Worm (Caenorhabditis elegans) whole organism, mixed stage, embryonic: ENCODE measurements around the gene nhr-254.

Experiments
- M03D4.4 ChIP-seq: sonication (generic microtip); optimal IDR thresholded peaks from 2 replicates; lab custom pipeline; 2017; ENCODE audit warnings: mild to moderate bottlenecking, missing genetic modification characterization, missing compliant biosample characterization
- bed-3 ChIP-seq: fragments of 200-800 bp; sonication (Bioruptor generic); optimal IDR thresholded peaks from 3 replicates; lab custom pipeline; 2018; ENCODE audit warnings: mild to moderate bottlenecking, missing genetic modification characterization, moderate library complexity, missing compliant biosample characterization
- blmp-1 ChIP-seq: fragments of 150-350 bp; optimal IDR thresholded peaks from 2 replicates; lab custom pipeline; 2014; ENCODE audit warnings: missing biosample characterization, missing genetic modification characterization
- ceh-39 ChIP-seq: fragments of 150-350 bp; optimal IDR thresholded peaks from 2 replicates; lab custom pipeline; 2014; ENCODE audit warnings: missing biosample characterization, missing genetic modification characterization
- ceh-43 ChIP-seq: fragments of 200-800 bp; sonication (Bioruptor generic); optimal IDR thresholded peaks from 2 replicates; lab custom pipeline; 2018; ENCODE audit warnings: mild to moderate bottlenecking, missing genetic modification characterization, moderate library complexity, missing compliant biosample characterization
- ceh-83 ChIP-seq: fragments of 200-800 bp; sonication (Bioruptor generic); optimal IDR thresholded peaks from 2 replicates; lab custom pipeline; 2018; ENCODE audit warnings: mild to moderate bottlenecking, missing genetic modification characterization, missing compliant biosample characterization
- ces-1 ChIP-seq: fragments of 150-350 bp; optimal IDR thresholded peaks from 2 replicates; lab custom pipeline; 2014; ENCODE audit warnings: missing biosample characterization, missing genetic modification reagents, missing genetic modification characterization
- cnd-1 ChIP-seq: fragments of 200-800 bp; sonication (Bioruptor generic); optimal IDR thresholded peaks from 2 replicates; lab custom pipeline; 2018; ENCODE audit warnings: mild to moderate bottlenecking, missing genetic modification characterization, missing compliant biosample characterization
- drap-1 ChIP-seq: fragments of 200-800 bp; sonication (Bioruptor generic); optimal IDR thresholded peaks from 3 replicates; lab custom pipeline; 2018; ENCODE audit warnings: mild to moderate bottlenecking, missing genetic modification characterization, missing compliant biosample characterization
- elt-1 ChIP-seq: sonication (generic microtip); optimal IDR thresholded peaks from 2 replicates; lab custom pipeline; 2017; ENCODE audit warnings: missing genetic modification characterization, mild to moderate bottlenecking, missing compliant biosample characterization, antibody characterized with exemption, moderate library complexity, borderline replicate concordance; ENCODE audit not compliant: insufficient read depth
- hlh-1 ChIP-seq: fragments of 150-350 bp; optimal IDR thresholded peaks from 2 replicates; lab custom pipeline; 2014; ENCODE audit warnings: missing biosample characterization, missing genetic modification reagents, missing genetic modification characterization
- lin-13 ChIP-seq: fragments of 150-350 bp; optimal IDR thresholded peaks from 2 replicates; lab custom pipeline; 2014; ENCODE audit warnings: missing biosample characterization, missing genetic modification characterization
- lin-32 ChIP-seq: fragments of 200-800 bp; sonication (Bioruptor generic); optimal IDR thresholded peaks from 2 replicates; lab custom pipeline; 2018; ENCODE audit warnings: mild to moderate bottlenecking, missing genetic modification characterization, missing compliant biosample characterization
- lsy-2 ChIP-seq: fragments of 150-350 bp; optimal IDR thresholded peaks from 2 replicates; lab custom pipeline; 2014; ENCODE audit warnings: missing biosample characterization, missing genetic modification characterization
- mab-5 ChIP-seq: fragments of 150-350 bp; optimal IDR thresholded peaks from 2 replicates; lab custom pipeline; 2014; ENCODE audit warnings: missing biosample characterization, missing genetic modification characterization
- mep-1 ChIP-seq: fragments of 150-350 bp; optimal IDR thresholded peaks from 2 replicates; lab custom pipeline; 2017; ENCODE audit warnings: missing biosample characterization, missing genetic modification reagents, missing genetic modification characterization, inconsistent platforms
- mls-2 ChIP-seq: sonication (generic microtip); optimal IDR thresholded peaks from 2 replicates; lab custom pipeline; 2016; ENCODE audit warnings: mild to moderate bottlenecking, missing genetic modification characterization, moderate library complexity, missing compliant biosample characterization
- nhr-12 ChIP-seq: fragments of 150-350 bp; optimal IDR thresholded peaks from 2 replicates; lab custom pipeline; 2014; ENCODE audit warnings: missing biosample characterization, missing genetic modification characterization
- nhr-2 ChIP-seq: fragments of 150-350 bp; optimal IDR thresholded peaks from 2 replicates; lab custom pipeline; 2014; ENCODE audit warnings: missing biosample characterization, missing genetic modification characterization
- nhr-237 ChIP-seq: fragments of 150-350 bp; optimal IDR thresholded peaks from 2 replicates; lab custom pipeline; 2014; ENCODE audit warnings: missing biosample characterization, missing genetic modification characterization
- nhr-76 ChIP-seq: sonication (generic microtip); optimal IDR thresholded peaks from 2 replicates; lab custom pipeline; 2017; ENCODE audit warnings: missing biosample characterization, missing genetic modification characterization
- pha-4 ChIP-seq: fragments of 150-350 bp; optimal IDR thresholded peaks from 2 replicates; lab custom pipeline; 2018; ENCODE audit warnings: missing biosample characterization, missing genetic modification reagents, missing genetic modification characterization
- sem-2 ChIP-seq: fragments of 200-800 bp; sonication (Bioruptor generic); optimal IDR thresholded peaks from 2 replicates; lab custom pipeline; 2018; ENCODE audit warnings: mild to moderate bottlenecking, missing genetic modification characterization, missing compliant biosample characterization
- snpc-4 ChIP-seq: fragments of 150-350 bp; optimal IDR thresholded peaks from 2 replicates; lab custom pipeline; 2014; ENCODE audit warnings: missing biosample characterization, missing genetic modification characterization
- sptf-1 ChIP-seq: sonication (generic microtip); optimal IDR thresholded peaks from 2 replicates; lab custom pipeline; 2017; ENCODE audit warnings: mild to moderate bottlenecking, missing genetic modification characterization, moderate library complexity, missing compliant biosample characterization
- tbx-8 ChIP-seq: fragments of 200-800 bp; sonication (Bioruptor generic); optimal IDR thresholded peaks from 2 replicates; lab custom pipeline; 2018; ENCODE audit warnings: mild to moderate bottlenecking, missing genetic modification characterization, moderate library complexity, missing compliant biosample characterization
- unc-120 ChIP-seq: sonication (generic microtip); optimal IDR thresholded peaks from 2 replicates; lab custom pipeline; 2017; ENCODE audit warnings: missing genetic modification characterization, missing compliant biosample characterization; ENCODE audit not compliant: poor library complexity, severe bottlenecking
- unc-39 ChIP-seq: fragments of 150-350 bp; optimal IDR thresholded peaks from 2 replicates; lab custom pipeline; 2014; ENCODE audit warnings: missing biosample characterization, missing genetic modification characterization
- unc-62 ChIP-seq: fragments of 150-350 bp; optimal IDR thresholded peaks from 2 replicates; lab custom pipeline; 2014; ENCODE audit warnings: missing biosample characterization, missing genetic modification reagents, missing genetic modification characterization
- zip-8 ChIP-seq: fragments of 150-350 bp; optimal IDR thresholded peaks from 2 replicates; lab custom pipeline; 2014; ENCODE audit warnings: missing biosample characterization, missing genetic modification characterization
- ztf-11 ChIP-seq: fragments of 150-350 bp; optimal IDR thresholded peaks from 2 replicates; lab custom pipeline; 2014; ENCODE audit warnings: missing biosample characterization, missing genetic modification characterization

The nhr-254 gene

ce11 chrV:396309-396708 lies 3.9 kb downstream of the nhr-254 start, which contains the start of gene nhr-253:
Gene nhr-253, plus strand, starts transcription at chrV:396593.
- TF ChIP-seq zip-8 (tag; lab: Kevin White, UChicago) (no peak), ceh-43 (GFP tag; lab: Kevin White, UChicago) (no peak), drap-1 (no peak), snpc-4 (no peak), sem-2 (GFP tag; lab: Kevin White, UChicago) (no peak), mls-2 (tag; lab: Kevin White, UChicago) (no peak), M03D4.4 (tag; lab: Kevin White, UChicago) (no peak), tbx-8 (no peak), cnd-1 (tag; lab: Kevin White, UChicago) (no peak), blmp-1 (no peak), ceh-39 (tag; lab: Kevin White, UChicago) (no peak), lin-13 (no peak), mep-1 (tag; lab: Kevin White, UChicago) (no peak), nhr-76 (tag; lab: Kevin White, UChicago) (no peak), pha-4 (no peak)

ce11 chrV:399721-400120 lies 7.3 kb downstream of the nhr-254 start, which contains the start of gene scl-27:
Gene scl-27, plus strand, starts transcription at chrV:400021.
- TF ChIP-seq nhr-2 (tag; lab: Kevin White, UChicago) (no peak), drap-1 (no peak), lin-32 (GFP tag; lab: Kevin White, UChicago) (no peak), mep-1 (tag; lab: Kevin White, UChicago) (no peak), ces-1 (no peak), unc-39 (no peak), bed-3 (GFP tag; lab: Kevin White, UChicago) (no peak), M03D4.4 (tag; lab: Kevin White, UChicago) (no peak)

- TF ChIP-seq lsy-2 (tag; lab: Kevin White, UChicago) (no peak), ceh-83 (no peak), ztf-11 (tag; lab: Kevin White, UChicago) (no peak), cnd-1 (tag; lab: Kevin White, UChicago) (no peak), lin-13 (no peak), M03D4.4 (tag; lab: Kevin White, UChicago) (no peak), tbx-8 (no peak), nhr-76 (tag; lab: Kevin White, UChicago) (no peak), nhr-237 (tag; lab: Kevin White, UChicago) (no peak), unc-39 (no peak), nhr-12 (tag; lab: Kevin White, UChicago) (no peak), ceh-43 (GFP tag; lab: Kevin White, UChicago) (no peak), mls-2 (tag; lab: Kevin White, UChicago) (no peak), sptf-1 (tag; lab: Kevin White, UChicago) (no peak), unc-62 (no peak), elt-1 (tag; lab: Kevin White, UChicago) (no peak), sem-2 (GFP tag; lab: Kevin White, UChicago) (no peak), pha-4 (no peak), bed-3 (GFP tag; lab: Kevin White, UChicago) (no peak)
These were observed 10.6 kb downstream of the nhr-254 start, which contains the start of gene srh-62 for ce11 chrV:403028-403427. Gene srh-62, minus strand, starts transcription at chrV:403128.

ce11 chrV:404210-404669 lies 11.8 kb downstream of the nhr-254 start, which contains the start of gene nhr-252:
Gene nhr-252, plus strand, starts transcription at chrV:404619.
- TF ChIP-seq unc-39 (no peak), mep-1 (tag; lab: Kevin White, UChicago) (no peak), nhr-76 (tag; lab: Kevin White, UChicago) (no peak), unc-120 (tag; lab: Kevin White, UChicago) (no peak), nhr-12 (tag; lab: Kevin White, UChicago) (no peak), bed-3 (GFP tag; lab: Kevin White, UChicago) (no peak), snpc-4 (no peak)

- TF ChIP-seq mep-1 (tag; lab: Kevin White, UChicago): no peak
- no peak for TF ChIP-seq drap-1
- no peak for TF ChIP-seq pha-4
- no peak for TF ChIP-seq unc-62
- no peak for TF ChIP-seq ceh-43 (GFP tag; lab: Kevin White, UChicago)
- no peak for TF ChIP-seq nhr-12 (tag; lab: Kevin White, UChicago)
- no peak for TF ChIP-seq tbx-8
- no peak for TF ChIP-seq ces-1
- TF ChIP-seq elt-1 (tag; lab: Kevin White, UChicago): no peak
- TF ChIP-seq snpc-4: no peak
- no peak for TF ChIP-seq hlh-1
- no peak for TF ChIP-seq mab-5 (tag; lab: Kevin White, UChicago)
- TF ChIP-seq ztf-11 (tag; lab: Kevin White, UChicago): no peak
- TF ChIP-seq mls-2 (tag; lab: Kevin White, UChicago): no peak
- TF ChIP-seq lin-32 (GFP tag; lab: Kevin White, UChicago): no peak
These were observed 20.4 kb downstream of the nhr-254 start for ce11 chrV:412820-413219.
